Worm (Caenorhabditis elegans): Measurements from ENCODE around the gene srx-42.

DNA sequence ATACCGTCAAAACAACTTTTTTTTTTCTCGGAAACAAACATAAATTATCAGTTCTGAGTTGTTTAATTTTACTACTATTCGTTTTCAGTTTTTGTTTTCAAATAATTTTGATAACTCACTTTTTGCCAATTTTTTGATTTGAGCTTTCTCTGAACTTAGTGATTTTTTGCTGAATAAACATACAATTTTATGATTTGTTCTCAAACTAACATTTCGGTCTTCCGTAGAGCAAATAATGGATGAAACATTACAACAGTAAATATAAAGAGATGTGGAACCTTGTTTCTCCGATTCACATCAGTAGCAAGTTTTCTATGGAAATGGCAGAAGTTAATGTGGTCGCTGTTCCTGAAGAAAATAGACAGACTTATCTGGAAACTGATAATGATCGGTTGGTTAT lies 28.9 kb downstream of the srx-42 start, which contains the start of gene R10D12.7:
- TF ChIP-seq tab-1 (GFP tag; IDR thresholded peaks at IDR 0.05) (no peak), T22C8.4 (GFP tag; IDR thresholded peaks at IDR 0.05) (no peak), ref-1 (GFP tag; conservative IDR thresholded peaks at IDR 0.05) (no peak), ztf-29 (GFP tag; IDR thresholded peaks at IDR 0.05) (no peak), ztf-23 (GFP tag; IDR thresholded peaks at IDR 0.05) (no peak)

All from whole organism, midembryonic.